Worm (Caenorhabditis elegans): ENCODE measurements around the gene R01H10.4.

DNA sequence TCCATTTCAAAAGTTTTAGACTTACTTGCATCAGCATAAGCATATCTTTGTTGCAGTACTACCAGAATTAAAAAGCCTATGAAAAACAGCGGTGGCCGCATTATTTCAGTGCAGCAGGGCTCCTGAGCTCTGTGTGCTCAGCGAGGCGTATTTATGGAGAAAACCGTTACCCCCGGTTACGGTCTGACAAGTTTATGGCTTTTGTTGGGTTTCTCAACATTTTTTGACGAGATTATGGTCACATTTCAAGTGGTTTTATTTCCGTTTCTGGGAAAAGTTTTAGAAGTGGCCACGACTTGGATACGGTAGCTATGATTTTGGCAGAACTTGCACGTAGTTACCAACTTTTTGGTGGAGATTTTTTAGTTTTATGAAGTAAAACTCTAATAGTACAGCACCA lies 20.6 kb upstream of the R01H10.4 start, which contains the start of gene paml-1:
- TF ChIP-seq cog-1 (tag; optimal IDR thresholded peaks at IDR 0.05), result no peak
- no peak for TF ChIP-seq flt-1 (GFP tag; IDR thresholded peaks at IDR 0.05)
- no peak for TF ChIP-seq ref-1 (GFP tag; conservative IDR thresholded peaks at IDR 0.05)
- TF ChIP-seq med-1 (GFP tag; optimal IDR thresholded peaks at IDR 0.05; ENCODE audit: insufficient read depth), result no peak
- no peak for TF ChIP-seq tab-1 (GFP tag; IDR thresholded peaks at IDR 0.05)
- no peak for TF ChIP-seq klf-2 (GFP tag; conservative IDR thresholded peaks at IDR 0.05)
- TF ChIP-seq ztf-29 (GFP tag; IDR thresholded peaks at IDR 0.05), result no peak
- TF ChIP-seq ztf-23 (GFP tag; IDR thresholded peaks at IDR 0.05), result no peak
